Worm (Caenorhabditis elegans) whole organism, L4 larva: ENCODE measurements around the gene vha-12.
A peak's percentile ranks its signal among the peaks of the same experiment; 100 is the strongest.

Source experiments
- F37D6.2 ChIP-seq: sonication (generic microtip); optimal IDR thresholded peaks from 2 replicates; lab custom pipeline; 2016; ENCODE audit warnings: mild to moderate bottlenecking, missing genetic modification characterization, missing compliant biosample characterization
- T20F7.1 ChIP-seq: fragments of 200-800 bp; sonication (Bioruptor generic); optimal IDR thresholded peaks from 2 replicates; lab custom pipeline; 2018; ENCODE audit warnings: mild to moderate bottlenecking, missing genetic modification characterization, missing compliant biosample characterization
- ZK546.5 ChIP-seq, 2 experiments: sonication (generic microtip); optimal IDR thresholded peaks; 2 replicates each; lab custom pipeline; 2017; ENCODE audit warnings: missing biosample characterization in 2 of 2, missing genetic modification characterization in 2 of 2
- aha-1 ChIP-seq: fragments of 150-350 bp; peaks from one replicate; lab custom pipeline; 2014; ENCODE audit warnings: missing biosample characterization, missing genetic modification characterization
- ama-1 ChIP-seq: fragments of 150-350 bp; optimal IDR thresholded peaks from 2 replicates; lab custom pipeline; 2014; ENCODE audit warnings: inconsistent platforms, mixed read lengths
- ceh-44 ChIP-seq: fragments of 200-800 bp; sonication (Bioruptor generic); IDR thresholded peaks from 2 replicates; pipeline ENCODE4 v1.3.6; 2022; ENCODE audit warnings: missing genetic modification reagents, missing genetic modification characterization, missing compliant biosample characterization
- cey-2 ChIP-seq: sonication (generic microtip); optimal IDR thresholded peaks from 3 replicates; lab custom pipeline; 2017; ENCODE audit warnings: missing genetic modification characterization, mild to moderate bottlenecking, missing compliant biosample characterization, antibody characterized with exemption, borderline replicate concordance; ENCODE audit not compliant: insufficient read depth
- ctbp-1 ChIP-seq: fragments of 200-800 bp; sonication (Bioruptor generic); IDR thresholded peaks from 2 replicates; pipeline ENCODE4 v1.3.6; 2022; ENCODE audit warnings: missing genetic modification reagents, missing genetic modification characterization, missing compliant biosample characterization
- daf-12 ChIP-seq: fragments of 150-350 bp; optimal IDR thresholded peaks from 2 replicates; lab custom pipeline; 2014; ENCODE audit warnings: missing biosample characterization, missing genetic modification reagents, missing genetic modification characterization
- daf-16 ChIP-seq, 3 experiments: sonication (generic microtip); optimal IDR thresholded peaks; 2 replicates each; lab custom pipeline; 2016 to 2017; ENCODE audit warnings: missing genetic modification characterization in 3 of 3, missing genetic modification reagents in 3 of 3, mild to moderate bottlenecking in 2 of 3, missing compliant biosample characterization in 2 of 3, missing biosample characterization in 1 of 3, moderate library complexity in 1 of 3
- daf-19 ChIP-seq: fragments of 200-800 bp; sonication (Bioruptor generic); conservative IDR thresholded peaks from 2 replicates; pipeline ENCODE4 v1.3.6; 2022; ENCODE audit warnings: missing genetic modification characterization, missing compliant biosample characterization
- dmd-8 ChIP-seq: fragments of 200-800 bp; sonication (Bioruptor generic); IDR thresholded peaks from 2 replicates; pipeline ENCODE4 v1.3.6; 2022; ENCODE audit warnings: missing genetic modification characterization, missing compliant biosample characterization
- dmd-9 ChIP-seq: fragments of 200-800 bp; sonication (Bioruptor generic); IDR thresholded peaks from 2 replicates; pipeline ENCODE4 v1.3.6; 2022; ENCODE audit warnings: missing genetic modification reagents, missing genetic modification characterization, missing compliant biosample characterization
- dpl-1 ChIP-seq: fragments of 150-350 bp; optimal IDR thresholded peaks from 2 replicates; lab custom pipeline; 2014; ENCODE audit warnings: missing biosample characterization, missing genetic modification reagents, missing genetic modification characterization
- fkh-10 ChIP-seq: fragments of 150-350 bp; optimal IDR thresholded peaks from 2 replicates; lab custom pipeline; 2014; ENCODE audit warnings: missing biosample characterization, missing genetic modification reagents, missing genetic modification characterization
- hif-1 ChIP-seq, 2 experiments: sonication (generic microtip); optimal IDR thresholded peaks; 2 replicates each; lab custom pipeline; 2016 to 2017; ENCODE audit warnings: missing compliant biosample characterization in 2 of 2, missing genetic modification characterization in 2 of 2, missing genetic modification reagents in 2 of 2, missing genotype in 2 of 2, mild to moderate bottlenecking in 1 of 2
- hlh-11 ChIP-seq: fragments of 200-800 bp; sonication (Bioruptor generic); optimal IDR thresholded peaks from 2 replicates; lab custom pipeline; 2018; ENCODE audit warnings: mild to moderate bottlenecking, missing genetic modification characterization, missing compliant biosample characterization
- hlh-30 ChIP-seq: sonication (generic microtip); optimal IDR thresholded peaks from 2 replicates; lab custom pipeline; 2017; ENCODE audit warnings: antibody characterized with exemption, mild to moderate bottlenecking, missing genetic modification characterization, missing compliant biosample characterization; ENCODE audit not compliant: insufficient read depth
- lin-15B ChIP-seq: fragments of 150-350 bp; sonication (generic microtip); optimal IDR thresholded peaks from 3 replicates; lab custom pipeline; 2014; ENCODE audit warnings: missing biosample characterization, missing genetic modification characterization
- lin-39 ChIP-seq: fragments of 150-350 bp; optimal IDR thresholded peaks from 2 replicates; lab custom pipeline; 2014; ENCODE audit warnings: missing biosample characterization, missing genetic modification reagents, missing genetic modification characterization
- lsy-2 ChIP-seq, 2 experiments: fragments of 150-350 bp in 1 of 2; sonication (generic microtip) in 1 of 2; optimal IDR thresholded peaks; 2 replicates each; lab custom pipeline; 2014 to 2017; ENCODE audit warnings: missing biosample characterization in 2 of 2, missing genetic modification characterization in 2 of 2
- madf-5 ChIP-seq, 2 experiments: fragments of 200-800 bp; sonication (Bioruptor generic); IDR thresholded peaks; 2 replicates each; pipeline ENCODE4 v1.3.6; 2022; ENCODE audit warnings: missing compliant biosample characterization in 2 of 2, missing genetic modification characterization in 2 of 2
- mdl-1 ChIP-seq, 2 experiments: fragments of 150-350 bp in 1 of 2; sonication (generic microtip) in 1 of 2; optimal IDR thresholded peaks; 2 replicates each; lab custom pipeline; 2014 to 2017; ENCODE audit warnings: missing biosample characterization in 2 of 2, missing genetic modification characterization in 2 of 2
- mes-2 ChIP-seq: sonication (generic microtip); optimal IDR thresholded peaks from 2 replicates; lab custom pipeline; 2016; ENCODE audit warnings: missing genotype, mild to moderate bottlenecking, missing genetic modification characterization, missing compliant biosample characterization; ENCODE audit not compliant: poor library complexity, severe bottlenecking
- mxl-3 ChIP-seq: fragments of 200-800 bp; sonication (Bioruptor generic); optimal IDR thresholded peaks from 2 replicates; lab custom pipeline; 2018; ENCODE audit warnings: mild to moderate bottlenecking, missing genetic modification characterization, missing compliant biosample characterization
- nhr-11 ChIP-seq: fragments of 150-350 bp; optimal IDR thresholded peaks from 2 replicates; lab custom pipeline; 2014; ENCODE audit warnings: missing biosample characterization, missing genetic modification characterization
- nhr-111 ChIP-seq: fragments of 200-800 bp; sonication (Bioruptor generic); optimal IDR thresholded peaks from 2 replicates; lab custom pipeline; 2018; ENCODE audit warnings: mild to moderate bottlenecking, missing genetic modification characterization, missing compliant biosample characterization
- nhr-42 ChIP-seq: fragments of 200-800 bp; sonication (Bioruptor generic); IDR thresholded peaks from 2 replicates; pipeline ENCODE4 v1.3.6; 2022; ENCODE audit warnings: missing genetic modification characterization, missing compliant biosample characterization
- nhr-48 ChIP-seq: sonication (generic microtip); optimal IDR thresholded peaks from 2 replicates; lab custom pipeline; 2016; ENCODE audit warnings: mild to moderate bottlenecking, missing genetic modification characterization, missing compliant biosample characterization
- pqm-1 ChIP-seq: sonication (generic microtip); optimal IDR thresholded peaks from 2 replicates; lab custom pipeline; 2017; ENCODE audit warnings: missing biosample characterization, missing genetic modification characterization
- rbr-2 ChIP-seq: sonication (generic microtip); optimal IDR thresholded peaks from 2 replicates; lab custom pipeline; 2016; ENCODE audit warnings: missing genotype, missing genetic modification characterization, missing compliant biosample characterization
- sdz-12 ChIP-seq: fragments of 200-800 bp; sonication (Bioruptor generic); optimal IDR thresholded peaks from 2 replicates; lab custom pipeline; 2018; ENCODE audit warnings: mild to moderate bottlenecking, missing genetic modification characterization, missing compliant biosample characterization
- snpc-4 ChIP-seq: fragments of 150-350 bp; optimal IDR thresholded peaks from 2 replicates; lab custom pipeline; 2014; ENCODE audit warnings: missing biosample characterization, missing genetic modification characterization
- spr-1 ChIP-seq: sonication (generic microtip); optimal IDR thresholded peaks from 2 replicates; lab custom pipeline; 2016; ENCODE audit warnings: mild to moderate bottlenecking, missing genetic modification characterization, missing compliant biosample characterization
- tra-1 ChIP-seq: fragments of 200-800 bp; sonication (Bioruptor generic); IDR thresholded peaks from 2 replicates; pipeline ENCODE4 v1.3.6; 2022; ENCODE audit warnings: missing genetic modification reagents, missing genetic modification characterization, missing compliant biosample characterization
- unc-62 ChIP-seq, 3 experiments: fragments of 150-350 bp in 1 of 3; sonication (generic microtip); optimal IDR thresholded peaks in 2 of 3; peaks in 1 of 3; 1 replicate in 1 of 3; 2 replicates in 2 of 3; lab custom pipeline; 2014 to 2017; ENCODE audit warnings: missing biosample characterization in 3 of 3, missing genetic modification characterization in 3 of 3, missing genetic modification reagents in 3 of 3, missing genotype in 1 of 3

Gene vha-12

ce11 chrX:4142648-4143259, 48.1 kb upstream of the vha-12 start (continued):
- TF ChIP-seq rbr-2 (tag; lab: Kevin White, UChicago), result no peak
- TF ChIP-seq fkh-10 (GFP tag; lab: Kevin White, UChicago), result peak; percentile 6
- peak; percentile 28 for TF ChIP-seq F37D6.2
- no peak for TF ChIP-seq snpc-4 (tag; lab: Kevin White, UChicago)
- peak; percentile 20 for TF ChIP-seq hlh-30
- peak; percentile 73; the same call in 1 of the 2 replicates for TF ChIP-seq ctbp-1 (GFP tag; lab: Robert Waterston, UW)
- TF ChIP-seq dpl-1 (GFP tag; lab: Kevin White, UChicago), result no peak
- peak; percentile 10; the same call in 1 of the 2 replicates for TF ChIP-seq ceh-44 (GFP tag; lab: Robert Waterston, UW)
- 0 out of 2 replicates have a peak, but pooled peaks have one; percentile 8 for TF ChIP-seq daf-19 (GFP tag; lab: Robert Waterston, UW)
- TF ChIP-seq nhr-11 (tag; lab: Kevin White, UChicago), result peak; percentile 77
- no peak for TF ChIP-seq ZK546.5 (tag; optimal IDR thresholded peaks at IDR 0.05; lab: Kevin White, UChicago)

ce11 chrX:4143260-4144018, 47.5 kb upstream of the vha-12 start:
- TF ChIP-seq mdl-1 (tag; optimal IDR thresholded peaks at IDR 0.05; lab: Kevin White, UChicago), result peak; percentile 67 to 82
- peak; percentile 7 for TF ChIP-seq spr-1 (tag; lab: Kevin White, UChicago)
- no peak for TF ChIP-seq nhr-42
- TF ChIP-seq dmd-8 (GFP tag; lab: Robert Waterston, UW), result no peak
- TF ChIP-seq mes-2, result no peak
- peak; percentile 8 for TF ChIP-seq nhr-11 (tag; lab: Kevin White, UChicago)
- TF ChIP-seq tra-1 (GFP tag; lab: Robert Waterston, UW), result peak; percentile 46; the same call in 1 of the 2 replicates
- TF ChIP-seq cey-2 (tag; lab: Kevin White, UChicago), result no peak
- TF ChIP-seq dmd-9 (GFP tag; lab: Robert Waterston, UW), result no peak
- peak in 1 of 2 experiments; percentile 83 for TF ChIP-seq hif-1 (tag; optimal IDR thresholded peaks at IDR 0.05; lab: Kevin White, UChicago)
- peak; percentile 98 for TF ChIP-seq aha-1 (tag; lab: Kevin White, UChicago)
- no peak for TF ChIP-seq daf-12 (tag; lab: Kevin White, UChicago)
- peak in 1 of 2 experiments; percentile 62 for TF ChIP-seq unc-62 (GFP tag; optimal IDR thresholded peaks at IDR 0.05 in 1 of 2; lab: Kevin White, UChicago)
- TF ChIP-seq unc-62 (tag; optimal IDR thresholded peaks at IDR 0.05; lab: Kevin White, UChicago), result no peak
- no peak for TF ChIP-seq lin-39 (tag; lab: Kevin White, UChicago)
- TF ChIP-seq ama-1 (lab: Kevin White, UChicago), result peak; percentile 34
- TF ChIP-seq mxl-3 (GFP tag; lab: Kevin White, UChicago), result peak; percentile 80
- TF ChIP-seq nhr-48, result peak; percentile 40
- peak; percentile 56 for TF ChIP-seq hlh-11
- peak; percentile 78 for TF ChIP-seq hlh-30
- TF ChIP-seq lsy-2 (tag; optimal IDR thresholded peaks at IDR 0.05; lab: Kevin White, UChicago), result peak; percentile 21 to 35
- TF ChIP-seq sdz-12 (GFP tag; lab: Kevin White, UChicago), result no peak
- no peak for TF ChIP-seq nhr-111
- no peak for TF ChIP-seq pqm-1
- TF ChIP-seq madf-5 (GFP tag; IDR thresholded peaks at IDR 0.05; lab: Robert Waterston, UW), result no peak
- TF ChIP-seq T20F7.1, result no peak
- no peak for TF ChIP-seq F37D6.2
- no peak for TF ChIP-seq daf-16 (GFP tag; optimal IDR thresholded peaks at IDR 0.05; lab: Kevin White, UChicago)
- peak; percentile 83 for TF ChIP-seq daf-16 (tag; optimal IDR thresholded peaks at IDR 0.05; lab: Kevin White, UChicago)
- no peak for TF ChIP-seq lin-15B (tag; lab: Kevin White, UChicago)
